Worm (Caenorhabditis elegans) whole organism, L2 larva: ENCODE data around the gene mrpl-55.

Source experiments
- R02D3.7 ChIP-seq: fragments of 150-350 bp; optimal IDR thresholded peaks from 2 replicates; lab custom pipeline; 2014; ENCODE audit warnings: missing biosample characterization, missing genetic modification characterization
- ama-1 ChIP-seq: fragments of 150-350 bp; optimal IDR thresholded peaks from 2 replicates; lab custom pipeline; 2018; ENCODE audit warnings: inconsistent platforms
- elt-3 ChIP-seq: sonication (generic microtip); optimal IDR thresholded peaks from 2 replicates; lab custom pipeline; 2017; ENCODE audit warnings: missing biosample characterization, missing genetic modification characterization
- lin-13 ChIP-seq: fragments of 150-350 bp; optimal IDR thresholded peaks from 2 replicates; lab custom pipeline; 2014; ENCODE audit warnings: missing biosample characterization, missing genetic modification reagents, missing genetic modification characterization
- lin-39 ChIP-seq: fragments of 150-350 bp; optimal IDR thresholded peaks from 2 replicates; lab custom pipeline; 2014; ENCODE audit warnings: missing biosample characterization, missing genetic modification reagents, missing genetic modification characterization
- lsy-2 ChIP-seq, 2 experiments: fragments of 150-350 bp in 1 of 2; sonication (generic microtip) in 1 of 2; optimal IDR thresholded peaks; 2 replicates each; lab custom pipeline; 2014 to 2017; ENCODE audit warnings: missing biosample characterization in 2 of 2, missing genetic modification characterization in 2 of 2
- nhr-237 ChIP-seq: fragments of 150-350 bp; optimal IDR thresholded peaks from 2 replicates; lab custom pipeline; 2014; ENCODE audit warnings: missing biosample characterization, missing genetic modification characterization
- nhr-77 ChIP-seq: fragments of 150-350 bp; optimal IDR thresholded peaks from 2 replicates; lab custom pipeline; 2014; ENCODE audit warnings: missing biosample characterization, missing genetic modification characterization
- ztf-1 ChIP-seq: fragments of 200-800 bp; sonication (Bioruptor generic); conservative IDR thresholded peaks from 2 replicates; pipeline ENCODE4 v1.3.6; 2022; ENCODE audit warnings: missing genetic modification characterization, missing compliant biosample characterization

DNA sequence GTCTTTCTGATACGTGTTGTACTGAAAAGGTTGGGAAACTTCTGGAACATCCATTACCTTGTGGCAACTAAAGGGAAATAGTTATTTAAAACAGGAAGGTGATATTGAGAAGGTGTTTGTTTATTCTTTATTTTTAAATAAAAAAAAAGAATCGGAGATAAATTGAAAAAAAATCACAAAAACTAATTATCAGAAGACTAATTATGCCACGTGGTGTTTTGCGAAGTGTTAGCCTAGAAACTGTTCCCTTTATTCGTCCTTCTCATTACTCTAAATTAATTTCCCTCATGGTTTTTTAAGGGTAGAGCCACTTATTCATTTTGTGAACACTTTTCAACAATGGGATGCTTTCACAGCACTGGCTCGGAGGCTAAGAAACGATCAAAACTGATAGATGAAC is 42.4 kb upstream of the mrpl-55 start, which contains the start of gene gpa-4:
- no peak for TF ChIP-seq ztf-1
- no peak for TF ChIP-seq elt-3
- TF ChIP-seq ama-1 (lab: Kevin White, UChicago): no peak
- TF ChIP-seq lin-13 (GFP tag; lab: Kevin White, UChicago): no peak
- TF ChIP-seq nhr-237 (tag; lab: Kevin White, UChicago): no peak
- no peak for TF ChIP-seq lin-39
- no peak for TF ChIP-seq nhr-77 (tag; lab: Kevin White, UChicago)
- TF ChIP-seq R02D3.7 (tag; lab: Kevin White, UChicago): no peak
- TF ChIP-seq lsy-2 (tag; optimal IDR thresholded peaks at IDR 0.05; lab: Kevin White, UChicago): no peak
